Fruit fly (Drosophila melanogaster): ENCODE results near the gene CG32052.
"Not testable (repeated sequence)": the region's sequence is repeated elsewhere in the genome, so short reads cannot be mapped to it uniquely, and the experiment has no call there.

DNA sequence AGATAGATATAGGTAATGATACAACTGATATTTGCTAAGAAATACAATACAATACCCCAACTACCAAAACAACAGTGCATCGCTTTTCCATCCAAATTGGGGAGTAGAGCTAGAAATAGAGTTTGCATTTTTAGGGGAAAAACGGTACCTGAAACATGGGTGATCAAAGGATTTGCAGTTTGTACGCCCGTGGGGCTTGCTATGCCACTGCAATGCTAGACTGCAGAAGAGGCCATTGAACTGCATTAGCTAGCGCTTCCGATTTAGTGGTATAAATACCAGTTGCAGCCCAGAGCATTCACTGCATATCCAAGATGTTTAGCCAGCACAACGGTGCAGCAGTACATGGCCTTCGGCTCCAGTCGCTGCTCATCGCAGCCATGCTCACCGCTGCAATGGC lies 11.3 kb downstream of the CG32052 start, which contains the start of gene Ilp1:
- TF ChIP-seq CTCF, CG8478 (optimal IDR thresholded peaks at IDR 0.05): not testable (repeated sequence)
